Fruit fly (Drosophila melanogaster) whole organism, embryonic: ENCODE data around the gene Mocs1.

ENCODE experiments used
- CG10366 ChIP-seq: fragments of 200-800 bp; sonication (Bioruptor generic); IDR thresholded peaks from 2 replicates; pipeline ENCODE4 v1.3.6; 2022; ENCODE audit warnings: missing biosample characterization, missing genetic modification characterization
- CG10431 ChIP-seq: fragments of 200-800 bp; sonication (Bioruptor generic); optimal IDR thresholded peaks from 3 replicates; lab custom pipeline; 2018; ENCODE audit warnings: missing biosample characterization, mild to moderate bottlenecking, missing genetic modification characterization
- CG11093 ChIP-seq: fragments of 200-800 bp; sonication (Bioruptor generic); IDR thresholded peaks from 3 replicates; pipeline ENCODE4 v1.3.6; 2022; ENCODE audit warnings: missing biosample characterization, missing genetic modification characterization
- CG13296 ChIP-seq: fragments of 200-800 bp; sonication (Bioruptor generic); optimal IDR thresholded peaks from 3 replicates; lab custom pipeline; 2018; ENCODE audit warnings: missing biosample characterization, mild to moderate bottlenecking, missing genetic modification characterization
- CG13424 ChIP-seq: fragments of 200-800 bp; sonication (Bioruptor generic); optimal IDR thresholded peaks from 2 replicates; lab custom pipeline; 2019; ENCODE audit warnings: missing biosample characterization, mild to moderate bottlenecking, missing genetic modification characterization, moderate library complexity
- CG14860 ChIP-seq: fragments of 200-800 bp; sonication (Bioruptor generic); IDR thresholded peaks from 3 replicates; pipeline ENCODE4 v1.3.6; 2022; ENCODE audit warnings: missing biosample characterization, missing genetic modification characterization; ENCODE audit not compliant: partially characterized antibody
- CG15479 ChIP-seq: fragments of 200-800 bp; sonication (Bioruptor generic); optimal IDR thresholded peaks from 3 replicates; lab custom pipeline; 2019; ENCODE audit warnings: missing biosample characterization, mild to moderate bottlenecking, missing genetic modification characterization, moderate library complexity
- CG16779 ChIP-seq: fragments of 200-800 bp; sonication (Bioruptor generic); IDR thresholded peaks from 2 replicates; pipeline ENCODE4 v1.3.6; 2022; ENCODE audit warnings: missing biosample characterization, missing genetic modification characterization
- CG17359 ChIP-seq: fragments of 200-800 bp; sonication (Bioruptor generic); optimal IDR thresholded peaks from 3 replicates; lab custom pipeline; 2018; ENCODE audit warnings: missing biosample characterization, mild to moderate bottlenecking, missing genetic modification characterization, moderate library complexity
- CG2202 ChIP-seq: fragments of 200-800 bp; sonication (Bioruptor generic); optimal IDR thresholded peaks from 2 replicates; lab custom pipeline; 2018; ENCODE audit warnings: missing biosample characterization, mild to moderate bottlenecking, missing genetic modification characterization
- CG2678 ChIP-seq: fragments of 200-800 bp; sonication (Bioruptor generic); optimal IDR thresholded peaks from 3 replicates; lab custom pipeline; 2019; ENCODE audit warnings: missing biosample characterization, mild to moderate bottlenecking, missing genetic modification characterization, moderate library complexity
- CG2889 ChIP-seq: fragments of 200-800 bp; sonication (Bioruptor generic); IDR thresholded peaks from 3 replicates; pipeline ENCODE4 v1.3.6; 2022; ENCODE audit warnings: missing biosample characterization, missing genetic modification characterization
- CG34224 ChIP-seq: fragments of 200-800 bp; sonication (Bioruptor generic); IDR thresholded peaks from 3 replicates; pipeline ENCODE4 v1.3.6; 2022; ENCODE audit warnings: missing biosample characterization, missing genetic modification characterization; ENCODE audit not compliant: partially characterized antibody
- CG6791 ChIP-seq: fragments of 200-800 bp; sonication (Bioruptor generic); IDR thresholded peaks from 3 replicates; pipeline ENCODE4 v1.3.6; 2022; ENCODE audit warnings: missing biosample characterization, missing genetic modification characterization; ENCODE audit not compliant: partially characterized antibody
- CG7963 ChIP-seq: fragments of 200-800 bp; sonication (Bioruptor generic); IDR thresholded peaks from 3 replicates; pipeline ENCODE4 v1.3.6; 2022; ENCODE audit warnings: missing biosample characterization, missing genetic modification characterization; ENCODE audit not compliant: partially characterized antibody
- CG9609 ChIP-seq: fragments of 200-800 bp; sonication (Bioruptor generic); optimal IDR thresholded peaks from 3 replicates; lab custom pipeline; 2016; ENCODE audit warnings: missing biosample characterization, missing genetic modification characterization
- E2f1 ChIP-seq: fragments of 200-800 bp; sonication (Bioruptor generic); IDR thresholded peaks from 2 replicates; pipeline ENCODE4 v1.3.6; 2022; ENCODE audit warnings: missing biosample characterization, missing genetic modification characterization
- Gsc ChIP-seq: fragments of 200-800 bp; sonication (Bioruptor generic); IDR thresholded peaks from 2 replicates; pipeline ENCODE4 v1.3.6; 2022; ENCODE audit warnings: missing biosample characterization, missing genetic modification characterization
- MBD-R2 ChIP-seq: fragments of 200-800 bp; sonication (Bioruptor generic); IDR thresholded peaks from 2 replicates; pipeline ENCODE4 v1.3.6; 2022; ENCODE audit warnings: missing biosample characterization, missing genetic modification characterization
- NK7.1 ChIP-seq: fragments of 200-800 bp; sonication (Bioruptor generic); optimal IDR thresholded peaks from 3 replicates; lab custom pipeline; 2016; ENCODE audit warnings: missing biosample characterization, missing genetic modification characterization
- Neu2 ChIP-seq: fragments of 200-800 bp; sonication (Bioruptor generic); optimal IDR thresholded peaks from 3 replicates; lab custom pipeline; 2016; ENCODE audit warnings: missing biosample characterization, missing genetic modification characterization, borderline replicate concordance
- PHDP ChIP-seq: fragments of 200-800 bp; sonication (Bioruptor generic); optimal IDR thresholded peaks from 3 replicates; lab custom pipeline; 2018; ENCODE audit warnings: missing biosample characterization, mild to moderate bottlenecking, missing genetic modification characterization, moderate library complexity
- Stat92E ChIP-seq, 3 experiments: fragments of >200 bp in 2 of 3; fragments of 200-800 bp in 1 of 3; sonication (Bioruptor generic) in 1 of 3; optimal IDR thresholded peaks; 2 replicates each; lab custom pipeline; 2017 to 2019; ENCODE audit warnings: missing biosample characterization in 3 of 3, missing genetic modification characterization in 3 of 3, mild to moderate bottlenecking in 1 of 3, moderate library complexity in 1 of 3
- Vsx1 ChIP-seq: fragments of 200-800 bp; sonication (Bioruptor generic); optimal IDR thresholded peaks from 2 replicates; lab custom pipeline; 2017; ENCODE audit warnings: missing biosample characterization, mild to moderate bottlenecking, missing genetic modification characterization, missing genetic modification reagents
- Xrp1 ChIP-seq: fragments of 200-800 bp; sonication (Bioruptor generic); IDR thresholded peaks from 2 replicates; pipeline ENCODE4 v1.3.6; 2022; ENCODE audit warnings: missing biosample characterization, missing genetic modification characterization
- YL-1 ChIP-seq: fragments of 200-800 bp; sonication (Bioruptor generic); optimal IDR thresholded peaks from 3 replicates; lab custom pipeline; 2017; ENCODE audit warnings: missing biosample characterization, mild to moderate bottlenecking, missing genetic modification characterization
- ash1 ChIP-seq: fragments of 200-800 bp; sonication (Bioruptor generic); optimal IDR thresholded peaks from 2 replicates; lab custom pipeline; 2018; ENCODE audit warnings: missing biosample characterization, mild to moderate bottlenecking, missing genetic modification characterization
- bab2 ChIP-seq: fragments of 200-800 bp; sonication (Bioruptor generic); optimal IDR thresholded peaks from 2 replicates; lab custom pipeline; 2016; ENCODE audit warnings: missing biosample characterization, missing genetic modification characterization
- bcd ChIP-seq: fragments of 200-800 bp; sonication (Bioruptor generic); optimal IDR thresholded peaks from 2 replicates; lab custom pipeline; 2017; ENCODE audit warnings: missing biosample characterization, mild to moderate bottlenecking, missing genetic modification characterization
- br ChIP-seq: fragments of >200 bp; optimal IDR thresholded peaks from 2 replicates; lab custom pipeline; 2017
- fd64A ChIP-seq: fragments of 200-800 bp; sonication (Bioruptor generic); optimal IDR thresholded peaks from 3 replicates; lab custom pipeline; 2018; ENCODE audit warnings: missing biosample characterization, mild to moderate bottlenecking, missing genetic modification characterization
- gce ChIP-seq: fragments of 200-800 bp; sonication (Bioruptor generic); IDR thresholded peaks from 3 replicates; pipeline ENCODE4 v1.3.6; 2022; ENCODE audit warnings: missing biosample characterization, missing genetic modification characterization
- gfzf ChIP-seq: fragments of 200-800 bp; sonication (Bioruptor generic); optimal IDR thresholded peaks from 2 replicates; lab custom pipeline; 2016; ENCODE audit warnings: missing biosample characterization, mild to moderate bottlenecking, missing genetic modification characterization, moderate library complexity
- h ChIP-seq: fragments of >200 bp; optimal IDR thresholded peaks from 2 replicates; lab custom pipeline; 2017
- ind ChIP-seq: fragments of 200-800 bp; sonication (Bioruptor generic); optimal IDR thresholded peaks from 3 replicates; lab custom pipeline; 2016; ENCODE audit warnings: missing biosample characterization, missing genetic modification characterization
- jing ChIP-seq: fragments of 200-800 bp; sonication (Bioruptor generic); optimal IDR thresholded peaks from 2 replicates; lab custom pipeline; 2018; ENCODE audit warnings: missing biosample characterization, mild to moderate bottlenecking, missing genetic modification characterization
- lab ChIP-seq: fragments of 200-800 bp; sonication (Bioruptor generic); optimal IDR thresholded peaks from 3 replicates; lab custom pipeline; 2017; ENCODE audit warnings: missing biosample characterization, missing genetic modification characterization, mild to moderate bottlenecking, moderate library complexity, missing genetic modification reagents
- lilli ChIP-seq: fragments of 200-800 bp; sonication (Bioruptor generic); optimal IDR thresholded peaks from 3 replicates; lab custom pipeline; 2016; ENCODE audit warnings: missing biosample characterization, missing genetic modification characterization
- nerfin-1 ChIP-seq: fragments of 200-800 bp; sonication (Bioruptor generic); optimal IDR thresholded peaks from 3 replicates; lab custom pipeline; 2019; ENCODE audit warnings: missing biosample characterization, mild to moderate bottlenecking, missing genetic modification characterization, moderate library complexity
- nom ChIP-seq: fragments of 200-800 bp; sonication (Bioruptor generic); optimal IDR thresholded peaks from 2 replicates; lab custom pipeline; 2017; ENCODE audit warnings: missing biosample characterization, missing genetic modification characterization, mild to moderate bottlenecking, moderate library complexity, missing genetic modification reagents
- pfk ChIP-seq: fragments of 200-800 bp; sonication (Bioruptor generic); optimal IDR thresholded peaks from 2 replicates; lab custom pipeline; 2018; ENCODE audit warnings: missing biosample characterization, mild to moderate bottlenecking, missing genetic modification characterization, moderate library complexity
- prd ChIP-seq, 3 experiments: fragments of >200 bp in 2 of 3; fragments of 200-800 bp in 1 of 3; sonication (Bioruptor generic) in 1 of 3; optimal IDR thresholded peaks in 2 of 3; IDR thresholded peaks in 1 of 3; 2 replicates in 2 of 3; 3 replicates in 1 of 3; pipeline versions ENCODE4 v1.3.6 to Lab custom; 2017 to 2022; ENCODE audit warnings: missing biosample characterization in 1 of 3, missing genetic modification characterization in 1 of 3
- stwl ChIP-seq: fragments of 200-800 bp; sonication (Bioruptor generic); optimal IDR thresholded peaks from 3 replicates; lab custom pipeline; 2018; ENCODE audit warnings: missing biosample characterization, mild to moderate bottlenecking, missing genetic modification characterization, moderate library complexity
- tll ChIP-seq, 2 experiments: fragments of 200-800 bp in 1 of 2; fragments of >200 bp in 1 of 2; sonication (Bioruptor generic) in 1 of 2; optimal IDR thresholded peaks; 2 replicates each; lab custom pipeline; 2017 to 2019; ENCODE audit warnings: missing biosample characterization in 2 of 2, missing genetic modification characterization in 2 of 2, mild to moderate bottlenecking in 1 of 2, moderate library complexity in 1 of 2
- tna ChIP-seq: fragments of 200-800 bp; sonication (Bioruptor generic); IDR thresholded peaks from 2 replicates; pipeline ENCODE4 v1.3.6; 2022; ENCODE audit warnings: missing biosample characterization, missing genetic modification characterization; ENCODE audit not compliant: partially characterized antibody
- vnd ChIP-seq: fragments of 200-800 bp; sonication (Bioruptor generic); IDR thresholded peaks from 3 replicates; pipeline ENCODE4 v1.3.6; 2022; ENCODE audit warnings: missing biosample characterization, missing genetic modification characterization; ENCODE audit not compliant: partially characterized antibody
- zfh2 ChIP-seq: fragments of 200-800 bp; sonication (Bioruptor generic); optimal IDR thresholded peaks from 2 replicates; lab custom pipeline; 2016; ENCODE audit warnings: missing biosample characterization, missing genetic modification characterization

Gene Mocs1

dm6 chr3L:11118627-11119395 is 48.5 kb downstream of the Mocs1 start (continued):
- no peak for TF ChIP-seq CG7963
- peak; percentile 48; the same call in 1 of the 2 replicates for TF ChIP-seq MBD-R2
- TF ChIP-seq lilli (GFP tag; lab: Kevin White, UChicago): no peak
- peak; percentile 77 for TF ChIP-seq bab2 (GFP tag; lab: Kevin White, UChicago)
- no peak for TF ChIP-seq CG6791 (GFP tag; lab: Robert Waterston, UW)
- peak; percentile 93 for TF ChIP-seq fd64A (GFP tag; lab: Kevin White, UChicago)
- no peak for TF ChIP-seq jing (GFP tag; lab: Kevin White, UChicago)
- TF ChIP-seq CG2202: peak; percentile 69
- peak; percentile 47 for TF ChIP-seq stwl (tag; lab: Kevin White, UChicago)
- TF ChIP-seq CG2678 (tag; lab: Kevin White, UChicago): peak; percentile 84
- TF ChIP-seq Gsc: no peak
- peak; percentile 73 for TF ChIP-seq CG17359 (tag; lab: Kevin White, UChicago)
- peak; percentile 12; the same call in 1 of the 3 replicates for TF ChIP-seq CG34224 (GFP tag; lab: Robert Waterston, UW)
- peak; percentile 40 for TF ChIP-seq NK7.1
- peak; percentile 16 for TF ChIP-seq CG9609 (GFP tag; lab: Kevin White, UChicago)
- TF ChIP-seq CG13296 (GFP tag; lab: Kevin White, UChicago): peak; percentile 83
- peak; percentile 91 for TF ChIP-seq YL-1 (GFP tag; lab: Kevin White, UChicago)
- TF ChIP-seq CG13424 (tag; lab: Kevin White, UChicago): peak; percentile 72
- no peak for TF ChIP-seq ind (GFP tag; lab: Kevin White, UChicago)
- no peak for TF ChIP-seq h (lab: Kevin White, UChicago)
- no peak for TF ChIP-seq bcd (GFP tag; lab: Kevin White, UChicago)
- TF ChIP-seq Xrp1 (GFP tag; lab: Robert Waterston, UW): peak; percentile 86
- TF ChIP-seq CG10366: peak; percentile 24; the same call in 1 of the 2 replicates
- TF ChIP-seq Neu2 (GFP tag; lab: Kevin White, UChicago): no peak
- TF ChIP-seq nerfin-1 (tag; lab: Kevin White, UChicago): peak; percentile 86
- TF ChIP-seq Vsx1 (GFP tag; lab: Kevin White, UChicago): peak; percentile 71
- peak; percentile 79 for TF ChIP-seq ash1 (GFP tag; lab: Kevin White, UChicago)
- TF ChIP-seq CG2889 (GFP tag; lab: Robert Waterston, UW): no peak
- peak; percentile 86 for TF ChIP-seq CG10431
- TF ChIP-seq br (lab: Kevin White, UChicago): no peak
- peak; percentile 86 for TF ChIP-seq CG15479 (GFP tag; lab: Kevin White, UChicago)
- peak; percentile 55 for TF ChIP-seq PHDP
- TF ChIP-seq Stat92E (GFP tag; optimal IDR thresholded peaks at IDR 0.05; lab: Kevin White, UChicago): peak in 1 of 3 experiments; percentile 15
- no peak for TF ChIP-seq CG14860 (GFP tag; lab: Robert Waterston, UW)
- no peak for TF ChIP-seq zfh2 (GFP tag; lab: Kevin White, UChicago)
- TF ChIP-seq nom (GFP tag; lab: Kevin White, UChicago): peak; percentile 73
- TF ChIP-seq vnd (GFP tag; lab: Robert Waterston, UW): no peak
- TF ChIP-seq pfk (GFP tag; lab: Kevin White, UChicago): peak; percentile 82
- TF ChIP-seq gfzf (GFP tag; lab: Kevin White, UChicago): no peak
- TF ChIP-seq tll (GFP tag; optimal IDR thresholded peaks at IDR 0.05; lab: Kevin White, UChicago): peak in 1 of 2 experiments; percentile 56
- no peak for TF ChIP-seq tna (GFP tag; lab: Robert Waterston, UW)
- peak; percentile 92 for TF ChIP-seq lab (GFP tag; lab: Kevin White, UChicago)
- 0 out of 2 replicates have a peak, but pooled peaks have one; percentile 34 for TF ChIP-seq CG16779 (GFP tag; lab: Robert Waterston, UW)
- no peak; the same call in 2 of the 3 replicates for TF ChIP-seq CG11093 (GFP tag; lab: Robert Waterston, UW)
- 0 out of 3 replicates have a peak, but pooled peaks have one; percentile 47 for TF ChIP-seq gce (GFP tag; lab: Robert Waterston, UW)
- no peak; the same call in 1 of the 2 replicates for TF ChIP-seq E2f1 (GFP tag; lab: Robert Waterston, UW)
- TF ChIP-seq prd (optimal IDR thresholded peaks at IDR 0.05; lab: Kevin White, UChicago): no peak
- peak; percentile 47; the same call in 2 of the 3 replicates for TF ChIP-seq prd (GFP tag; IDR thresholded peaks at IDR 0.05; lab: Robert Waterston, UW)
